Worm (Caenorhabditis elegans) whole organism, midembryonic: ENCODE results near the gene dlg-1.

Experiments
- T22C8.4 ChIP-seq: fragments of 200-800 bp; sonication (Bioruptor generic); IDR thresholded peaks from 2 replicates; pipeline ENCODE4 v1.3.6; 2022; ENCODE audit warnings: missing genetic modification characterization, missing compliant biosample characterization
- flt-1 ChIP-seq: fragments of 200-800 bp; sonication (Bioruptor generic); IDR thresholded peaks from 2 replicates; pipeline ENCODE4 v1.3.6; 2022; ENCODE audit warnings: missing genetic modification characterization, missing compliant biosample characterization
- klf-2 ChIP-seq: fragments of 200-800 bp; sonication (Bioruptor generic); conservative IDR thresholded peaks from 2 replicates; pipeline ENCODE4 v1.3.6; 2022; ENCODE audit warnings: missing genetic modification reagents, missing genetic modification characterization, missing compliant biosample characterization
- med-1 ChIP-seq: sonication (generic microtip); optimal IDR thresholded peaks from 2 replicates; lab custom pipeline; 2017; ENCODE audit warnings: missing genetic modification characterization, mild to moderate bottlenecking, missing compliant biosample characterization, antibody characterized with exemption, missing genetic modification reagents; ENCODE audit not compliant: insufficient read depth
- tab-1 ChIP-seq: fragments of 200-800 bp; sonication (Bioruptor generic); IDR thresholded peaks from 2 replicates; pipeline ENCODE4 v1.3.6; 2022; ENCODE audit warnings: missing genetic modification characterization, missing compliant biosample characterization

- TF ChIP-seq flt-1 (GFP tag; lab: Robert Waterston, UW) (no peak), klf-2 (GFP tag; lab: Robert Waterston, UW) (no peak), tab-1 (GFP tag; lab: Robert Waterston, UW) (no peak), med-1 (GFP tag; lab: Kevin White, UChicago) (no peak), T22C8.4 (no peak)
Observed at ce11 chrX:5470111-5470745, 9.3 kb upstream of the dlg-1 start.
